Fruit fly (Drosophila melanogaster): ENCODE results near the gene Gr93c.

Gr93c gene

DNA sequence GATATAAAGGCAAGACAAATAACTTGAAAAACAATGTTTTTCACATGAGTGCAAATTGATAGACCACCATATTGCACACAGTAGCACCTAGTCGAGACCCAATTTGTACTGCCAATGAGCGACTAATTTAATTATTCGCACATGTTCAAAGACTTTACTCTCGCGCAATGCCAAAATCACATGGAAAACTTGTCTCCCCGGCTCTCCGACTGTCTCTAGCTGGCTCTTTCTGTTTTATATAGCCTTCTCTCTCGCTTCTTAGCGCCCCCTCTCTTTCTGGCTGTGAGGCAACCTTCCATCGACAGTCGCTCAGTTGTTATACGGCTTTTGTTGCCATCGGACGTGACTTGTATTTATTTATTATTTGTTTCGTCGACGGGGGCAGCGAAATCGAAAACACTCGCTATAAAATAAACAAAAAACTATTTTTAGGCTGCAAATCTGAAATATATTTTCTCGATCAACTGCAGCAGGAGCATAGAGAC, 30.0 kb upstream of the Gr93c start, which contains the start of gene CG6656 (continued):
- TF ChIP-seq NK7.1 (GFP tag; optimal IDR thresholded peaks at IDR 0.05) (no peak), CG33213 (GFP tag; optimal IDR thresholded peaks at IDR 0.05) (no peak), CG15514 (GFP tag; optimal IDR thresholded peaks at IDR 0.05) (peak; percentile 45), crol (GFP tag; IDR thresholded peaks at IDR 0.05) (0 out of 2 replicates have a peak, but pooled peaks have one; percentile 10), CG9817 (tag; optimal IDR thresholded peaks at IDR 0.05) (no peak), nom (GFP tag; optimal IDR thresholded peaks at IDR 0.05) (peak; percentile 33), lilli (GFP tag; optimal IDR thresholded peaks at IDR 0.05) (no peak), BEAF-32 (GFP tag; optimal IDR thresholded peaks at IDR 0.05) (no peak), mirr (GFP tag; optimal IDR thresholded peaks at IDR 0.05) (no peak), Dek (tag; optimal IDR thresholded peaks at IDR 0.05) (no peak), slbo (GFP tag; IDR thresholded peaks at IDR 0.05) (peak; percentile 24; the same call in 1 of the 2 replicates), Bgb (GFP tag; IDR thresholded peaks at IDR 0.05; ENCODE audit: partially characterized antibody) (peak; percentile 38; the same call in 1 of the 2 replicates), CHES-1-like (GFP tag; optimal IDR thresholded peaks at IDR 0.05) (no peak), CoRest (tag; optimal IDR thresholded peaks at IDR 0.05) (peak; percentile 32), ash1 (GFP tag; optimal IDR thresholded peaks at IDR 0.05) (no peak), CG12155 (GFP tag; optimal IDR thresholded peaks at IDR 0.05) (peak; percentile 25), Lhr (GFP tag; optimal IDR thresholded peaks at IDR 0.05) (no peak), CG9215 (GFP tag; IDR thresholded peaks at IDR 0.05) (no peak), CG17361 (GFP tag; IDR thresholded peaks at IDR 0.05) (no peak), Gug (GFP tag; IDR thresholded peaks at IDR 0.05) (no peak), Dbx (GFP tag; IDR thresholded peaks at IDR 0.05) (peak; percentile 32; the same call in 1 of the 3 replicates), CG16863 (GFP tag; optimal IDR thresholded peaks at IDR 0.05) (peak; percentile 2), CG13287 (GFP tag; IDR thresholded peaks at IDR 0.05; ENCODE audit: partially characterized antibody) (peak; percentile 33; the same call in 1 of the 2 replicates), kah (GFP tag; optimal IDR thresholded peaks at IDR 0.05) (no peak), Med (GFP tag) (peak; percentile 81), CG30403 (GFP tag; optimal IDR thresholded peaks at IDR 0.05) (no peak), chif (GFP tag; optimal IDR thresholded peaks at IDR 0.05) (no peak), insv (GFP tag; optimal IDR thresholded peaks at IDR 0.05) (no peak), bsh (GFP tag; optimal IDR thresholded peaks at IDR 0.05) (peak in 1 of 2 experiments; percentile 1), zen2 (GFP tag; IDR thresholded peaks at IDR 0.05; ENCODE audit: partially characterized antibody) (no peak), zf30C (GFP tag; optimal IDR thresholded peaks at IDR 0.05) (no peak), chinmo (GFP tag; IDR thresholded peaks at IDR 0.05; ENCODE audit: partially characterized antibody) (0 out of 4 replicates have a peak, but pooled peaks have one; percentile 43), Ets65A (GFP tag) (peak; percentile 68), CG1792 (GFP tag; optimal IDR thresholded peaks at IDR 0.05) (no peak), CG14050 (GFP tag; IDR thresholded peaks at IDR 0.05) (no peak), dmrt99B (tag; optimal IDR thresholded peaks at IDR 0.05) (no peak), Opbp (GFP tag; IDR thresholded peaks at IDR 0.05; ENCODE audit: partially characterized antibody) (no peak), B-H2 (GFP tag; optimal IDR thresholded peaks at IDR 0.05) (no peak), Pdp1 (GFP tag; optimal IDR thresholded peaks at IDR 0.05) (peak in 1 of 2 experiments; percentile 54), CG10565 (GFP tag; optimal IDR thresholded peaks at IDR 0.05) (no peak), Nf-YA (GFP tag; IDR thresholded peaks at IDR 0.05) (no peak), vvl (GFP tag; IDR thresholded peaks at IDR 0.05) (peak; percentile 72; the same call in 1 of the 2 replicates), CG34224 (GFP tag; IDR thresholded peaks at IDR 0.05; ENCODE audit: partially characterized antibody) (peak; percentile 25; the same call in 1 of the 3 replicates), gro (GFP tag; optimal IDR thresholded peaks at IDR 0.05) (no peak), Dll (GFP tag; IDR thresholded peaks at IDR 0.05; ENCODE audit: partially characterized antibody) (0 out of 4 replicates have a peak, but pooled peaks have one; percentile 8), CG11696 (GFP tag; IDR thresholded peaks at IDR 0.05) (no peak), Optix (GFP tag; IDR thresholded peaks at IDR 0.05) (no peak), pnt (GFP tag; optimal IDR thresholded peaks at IDR 0.05) (no peak), sna (GFP tag; IDR thresholded peaks at IDR 0.05; ENCODE audit: partially characterized antibody) (0 out of 2 replicates have a peak, but pooled peaks have one; percentile 36)

All from whole organism, embryonic.